Worm (Caenorhabditis elegans): ENCODE data around the gene R04A9.6.
A peak's percentile ranks its signal among the peaks of the same experiment; 100 is the strongest.

R04A9.6 gene

DNA sequence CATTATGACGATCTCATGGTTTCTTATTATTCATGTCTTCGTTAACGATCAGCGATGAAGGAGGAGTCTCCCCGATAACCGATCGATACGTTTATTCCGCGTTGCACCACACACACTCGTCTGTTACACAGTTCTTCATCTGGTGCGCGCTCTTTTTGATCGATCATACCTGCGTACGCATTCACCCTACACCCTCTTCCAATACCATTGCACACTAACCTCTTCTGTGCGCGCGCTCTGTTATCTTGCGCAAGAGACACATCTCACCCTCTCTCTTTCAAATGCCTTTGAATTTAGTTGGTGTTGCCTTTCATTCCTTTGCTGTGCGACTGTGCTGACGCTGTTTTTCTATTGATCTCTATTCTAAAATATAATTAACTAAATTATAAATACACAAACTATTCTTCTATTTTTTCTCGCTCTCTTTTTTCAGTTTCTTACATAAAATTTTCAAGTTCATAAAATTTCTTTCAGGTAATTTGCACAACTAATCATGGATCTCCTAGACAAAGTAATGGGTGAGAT lies 25.5 kb upstream of the R04A9.6 start, which contains the start of gene nrde-3:
TSS of gene nrde-3 (plus strand) at position 475 of the 525 bp plus-strand sequence.
- TF ChIP-seq C04F5.9 (tag; optimal IDR thresholded peaks at IDR 0.05): no peak
- no peak for TF ChIP-seq ztf-11 (tag; optimal IDR thresholded peaks at IDR 0.05)
- no peak for TF ChIP-seq efl-3 (GFP tag; optimal IDR thresholded peaks at IDR 0.05)
- TF ChIP-seq fkh-4 (tag; optimal IDR thresholded peaks at IDR 0.05; ENCODE audit: borderline replicate concordance): no peak
- no peak for TF ChIP-seq hpl-2 (GFP tag; optimal IDR thresholded peaks at IDR 0.05)

DNA sequence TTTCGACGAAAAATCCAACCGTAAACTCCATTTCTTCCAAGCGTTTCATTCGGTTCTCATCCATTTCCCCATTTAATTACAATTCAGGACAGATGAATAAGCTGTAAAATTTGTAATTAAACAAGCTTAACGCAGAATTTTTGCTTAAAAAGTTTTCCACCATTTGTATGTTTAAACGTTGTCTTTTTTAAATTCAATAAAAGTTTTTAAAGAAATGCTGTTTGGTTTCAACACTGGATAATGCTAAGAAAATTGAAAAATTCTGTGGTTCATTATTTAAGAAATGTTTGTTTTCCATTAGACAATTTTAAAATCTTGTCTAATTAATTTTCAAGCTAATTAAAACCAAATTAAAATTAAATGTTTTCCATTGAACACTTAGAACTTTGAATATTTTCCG lies 16.9 kb upstream of the R04A9.6 start, which contains the start of gene R04A9.3:
TSS of gene R04A9.3 (minus strand) at position 101 of the 400 bp plus-strand sequence.
- no peak for TF ChIP-seq efl-3 (GFP tag; optimal IDR thresholded peaks at IDR 0.05)
- TF ChIP-seq rnt-1 (tag; optimal IDR thresholded peaks at IDR 0.05): no peak
- no peak for TF ChIP-seq ceh-8 (GFP tag; optimal IDR thresholded peaks at IDR 0.05)

DNA sequence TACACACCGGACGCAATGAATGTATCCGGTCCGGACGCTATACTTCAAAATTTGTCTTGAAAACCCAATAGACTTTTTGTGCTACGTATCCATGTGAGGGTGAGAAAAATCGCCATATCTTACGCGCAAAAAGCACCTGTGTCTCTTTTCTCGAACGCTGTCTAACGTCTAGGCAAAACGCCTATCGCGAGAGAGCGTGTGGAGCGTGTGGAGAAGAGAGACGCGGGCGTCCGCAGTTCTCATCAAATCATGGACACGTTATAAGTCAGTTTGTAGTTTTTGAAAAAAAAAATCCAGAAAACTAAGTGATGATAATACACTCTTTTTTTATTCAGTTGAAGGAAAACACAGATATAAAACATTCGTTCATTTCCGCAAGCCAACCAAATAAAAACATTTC lies 16.3 kb upstream of the R04A9.6 start:
- peak in 1 of 2 experiments; percentile 35 for TF ChIP-seq lin-35 (GFP tag; optimal IDR thresholded peaks at IDR 0.05)
- TF ChIP-seq mdl-1 (tag; optimal IDR thresholded peaks at IDR 0.05): peak in 1 of 2 experiments; percentile 8
- peak; percentile 13 for TF ChIP-seq nhr-47 (tag; optimal IDR thresholded peaks at IDR 0.05)
- peak; percentile 24 for TF ChIP-seq snu-23 (GFP tag; optimal IDR thresholded peaks at IDR 0.05)
- peak; percentile 38 for TF ChIP-seq F16B12.6 (tag; optimal IDR thresholded peaks at IDR 0.05)
- no peak for TF ChIP-seq tlp-1 (tag; optimal IDR thresholded peaks at IDR 0.05)
- no peak for TF ChIP-seq nhr-237 (tag; optimal IDR thresholded peaks at IDR 0.05)

DNA sequence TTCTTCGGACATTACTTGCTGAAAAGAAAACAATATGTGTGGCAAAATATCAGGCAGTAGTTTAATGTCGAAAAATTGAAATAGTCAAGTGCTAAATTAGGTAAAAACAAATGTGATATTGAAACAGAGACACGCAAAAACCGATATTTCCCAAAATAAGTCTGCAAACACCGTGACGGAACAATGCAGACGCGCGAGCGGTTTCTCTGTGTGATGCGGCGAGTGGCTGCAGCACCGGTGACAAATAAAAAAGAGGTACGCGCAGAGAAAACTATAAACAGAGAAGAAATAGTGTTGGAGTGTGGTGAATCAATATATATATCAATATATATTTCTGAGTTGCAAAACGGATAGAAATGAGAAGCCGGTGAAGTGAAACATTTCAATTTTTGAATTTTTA lies 14.7 kb upstream of the R04A9.6 start, which contains the start of gene ife-2:
TSS of gene ife-2 (minus strand) at position 18 of the 400 bp plus-strand sequence.
- TF ChIP-seq unc-98 (GFP tag; IDR thresholded peaks at IDR 0.05) (no peak), nhr-85 (tag) (peak; percentile 74), nhr-90 (tag; optimal IDR thresholded peaks at IDR 0.05; ENCODE audit: poor library complexity) (peak; percentile 75), ceh-88 (GFP tag; IDR thresholded peaks at IDR 0.05) (peak; percentile 47; the same call in 1 of the 2 replicates), snu-23 (GFP tag; optimal IDR thresholded peaks at IDR 0.05) (peak; percentile 88), nhr-20 (tag; optimal IDR thresholded peaks at IDR 0.05) (peak; percentile 81), dsc-1 (tag; optimal IDR thresholded peaks at IDR 0.05) (peak; percentile 34), snpc-4 (tag; optimal IDR thresholded peaks at IDR 0.05) (peak; percentile 6), mep-1 (tag; optimal IDR thresholded peaks at IDR 0.05) (peak; percentile 90), mef-2 (tag; optimal IDR thresholded peaks at IDR 0.05) (peak; percentile 45), fos-1 (tag; optimal IDR thresholded peaks at IDR 0.05) (peak; percentile 5), fkh-8 (tag; optimal IDR thresholded peaks at IDR 0.05) (peak; percentile 19), elt-2 (tag; optimal IDR thresholded peaks at IDR 0.05) (peak; percentile 26), egl-13 (tag; optimal IDR thresholded peaks at IDR 0.05) (peak; percentile 38), lin-14 (GFP tag; optimal IDR thresholded peaks at IDR 0.05) (no peak), xbp-1 (tag; optimal IDR thresholded peaks at IDR 0.05) (peak; percentile 69), ceh-63 (GFP tag; optimal IDR thresholded peaks at IDR 0.05) (no peak), F16B12.6 (tag; optimal IDR thresholded peaks at IDR 0.05) (peak; percentile 96), sup-37 (GFP tag; optimal IDR thresholded peaks at IDR 0.05) (peak; percentile 44), mdl-1 (tag; optimal IDR thresholded peaks at IDR 0.05) (peak in 1 of 2 experiments; percentile 71), ces-1 (GFP tag; optimal IDR thresholded peaks at IDR 0.05) (no peak), rnt-1 (tag; optimal IDR thresholded peaks at IDR 0.05) (peak; percentile 60), nhr-77 (tag; optimal IDR thresholded peaks at IDR 0.05) (peak; percentile 7), zip-4 (GFP tag; optimal IDR thresholded peaks at IDR 0.05) (peak; percentile 7), ztf-11 (tag; optimal IDR thresholded peaks at IDR 0.05) (no peak), pax-3 (tag; optimal IDR thresholded peaks at IDR 0.05) (no peak), fkh-4 (tag; optimal IDR thresholded peaks at IDR 0.05; ENCODE audit: borderline replicate concordance) (no peak), C16A3.4 (tag; optimal IDR thresholded peaks at IDR 0.05) (peak; percentile 77), elt-3 (tag; optimal IDR thresholded peaks at IDR 0.05) (peak in 1 of 6 experiments; percentile 47), nhr-19 (GFP tag; conservative IDR thresholded peaks at IDR 0.05) (peak; percentile 64), aha-1 (tag; optimal IDR thresholded peaks at IDR 0.05) (no peak), grh-1 (GFP tag; IDR thresholded peaks at IDR 0.05) (0 out of 2 replicates have a peak, but pooled peaks have one; percentile 10), lir-3 (tag; optimal IDR thresholded peaks at IDR 0.05; ENCODE audit: poor library complexity) (peak; percentile 63), hpl-2 (GFP tag; optimal IDR thresholded peaks at IDR 0.05) (no peak), isw-1 (GFP tag; IDR thresholded peaks at IDR 0.05) (no peak), swsn-7 (tag; optimal IDR thresholded peaks at IDR 0.05) (peak; percentile 74), C04F5.9 (tag; optimal IDR thresholded peaks at IDR 0.05) (peak; percentile 10), sox-4 (tag; optimal IDR thresholded peaks at IDR 0.05) (no peak)

All from whole organism, L1 larva.